Worm (Caenorhabditis elegans) whole organism, late embryonic: ENCODE results near the gene piit-1.

ENCODE experiments used
- C08G9.2 ChIP-seq: sonication (generic microtip); optimal IDR thresholded peaks from 2 replicates; lab custom pipeline; 2016; ENCODE audit warnings: mild to moderate bottlenecking, missing genetic modification characterization, moderate library complexity, missing compliant biosample characterization
- K02D7.2 ChIP-seq: sonication (generic microtip); optimal IDR thresholded peaks from 2 replicates; lab custom pipeline; 2017; ENCODE audit warnings: mild to moderate bottlenecking, missing genetic modification characterization, missing compliant biosample characterization
- T23F11.4 ChIP-seq: fragments of 200-800 bp; sonication (Bioruptor generic); optimal IDR thresholded peaks from 2 replicates; lab custom pipeline; 2018; ENCODE audit warnings: mild to moderate bottlenecking, missing genetic modification characterization, missing compliant biosample characterization
- Y22D7AL.16 ChIP-seq: sonication (generic microtip); optimal IDR thresholded peaks from 2 replicates; lab custom pipeline; 2016; ENCODE audit warnings: missing genetic modification characterization, missing compliant biosample characterization
- ahr-1 ChIP-seq: sonication (generic microtip); optimal IDR thresholded peaks from 2 replicates; lab custom pipeline; 2016; ENCODE audit warnings: missing genetic modification characterization, missing compliant biosample characterization
- ama-1 ChIP-seq: fragments of 150-350 bp; optimal IDR thresholded peaks from 2 replicates; lab custom pipeline; 2014
- ceh-18 ChIP-seq: sonication (generic microtip); optimal IDR thresholded peaks from 2 replicates; lab custom pipeline; 2016; ENCODE audit warnings: missing genetic modification characterization, missing compliant biosample characterization
- ceh-2 ChIP-seq: sonication (generic microtip); optimal IDR thresholded peaks from 2 replicates; lab custom pipeline; 2016; ENCODE audit warnings: missing genotype, missing genetic modification characterization, missing compliant biosample characterization
- ceh-22 ChIP-seq: sonication (generic microtip); optimal IDR thresholded peaks from 2 replicates; lab custom pipeline; 2017; ENCODE audit warnings: missing biosample characterization, missing genetic modification characterization
- ceh-24 ChIP-seq: sonication (generic microtip); optimal IDR thresholded peaks from 2 replicates; lab custom pipeline; 2016; ENCODE audit warnings: mild to moderate bottlenecking, missing genetic modification characterization, missing compliant biosample characterization
- ceh-31 ChIP-seq: sonication (generic microtip); optimal IDR thresholded peaks from 2 replicates; lab custom pipeline; 2016; ENCODE audit warnings: missing genetic modification characterization, missing compliant biosample characterization
- ceh-34 ChIP-seq: sonication (generic microtip); optimal IDR thresholded peaks from 2 replicates; lab custom pipeline; 2016; ENCODE audit warnings: mild to moderate bottlenecking, missing genetic modification characterization, missing compliant biosample characterization
- ceh-48 ChIP-seq: sonication (generic microtip); optimal IDR thresholded peaks from 2 replicates; lab custom pipeline; 2016; ENCODE audit warnings: missing genetic modification characterization, inconsistent platforms, missing compliant biosample characterization
- che-1 ChIP-seq: sonication (generic microtip); optimal IDR thresholded peaks from 2 replicates; lab custom pipeline; 2016; ENCODE audit warnings: mild to moderate bottlenecking, missing genetic modification characterization, missing compliant biosample characterization
- dve-1 ChIP-seq: sonication (generic microtip); optimal IDR thresholded peaks from 2 replicates; lab custom pipeline; 2017; ENCODE audit warnings: antibody characterized with exemption, mild to moderate bottlenecking, missing genetic modification characterization, missing compliant biosample characterization
- elt-2 ChIP-seq: sonication (generic microtip); optimal IDR thresholded peaks from 2 replicates; lab custom pipeline; 2016; ENCODE audit warnings: missing genetic modification reagents, missing genetic modification characterization, missing compliant biosample characterization
- elt-4 ChIP-seq: sonication (generic microtip); optimal IDR thresholded peaks from 2 replicates; lab custom pipeline; 2016; ENCODE audit warnings: missing genetic modification characterization, missing compliant biosample characterization
- ets-4 ChIP-seq: sonication (generic microtip); optimal IDR thresholded peaks from 2 replicates; lab custom pipeline; 2016; ENCODE audit warnings: missing genetic modification characterization, missing compliant biosample characterization
- eyg-1 ChIP-seq: sonication (generic microtip); optimal IDR thresholded peaks from 2 replicates; lab custom pipeline; 2016; ENCODE audit warnings: missing genotype, missing genetic modification characterization, missing compliant biosample characterization
- fkh-6 ChIP-seq: sonication (generic microtip); optimal IDR thresholded peaks from 2 replicates; lab custom pipeline; 2016; ENCODE audit warnings: missing genetic modification characterization, missing compliant biosample characterization
- gmeb-2 ChIP-seq: sonication (generic microtip); optimal IDR thresholded peaks from 2 replicates; lab custom pipeline; 2016; ENCODE audit warnings: missing genetic modification characterization, inconsistent platforms, missing compliant biosample characterization
- hlh-13 ChIP-seq: fragments of 200-800 bp; sonication (Bioruptor generic); optimal IDR thresholded peaks from 2 replicates; lab custom pipeline; 2018; ENCODE audit warnings: mild to moderate bottlenecking, missing genetic modification characterization, missing compliant biosample characterization
- hlh-15 ChIP-seq: sonication (generic microtip); optimal IDR thresholded peaks from 2 replicates; lab custom pipeline; 2016; ENCODE audit warnings: missing genetic modification characterization, missing compliant biosample characterization
- hlh-30 ChIP-seq: sonication (generic microtip); optimal IDR thresholded peaks from 2 replicates; lab custom pipeline; 2017; ENCODE audit warnings: antibody characterized with exemption, missing genetic modification characterization, missing compliant biosample characterization; ENCODE audit not compliant: insufficient read depth
- hlh-6 ChIP-seq: sonication (generic microtip); optimal IDR thresholded peaks from 2 replicates; lab custom pipeline; 2016; ENCODE audit warnings: missing genotype, missing genetic modification characterization, missing compliant biosample characterization
- hlh-8 ChIP-seq: sonication (generic microtip); optimal IDR thresholded peaks from 2 replicates; lab custom pipeline; 2016; ENCODE audit warnings: missing genotype, missing genetic modification characterization, missing compliant biosample characterization
- nfya-1 ChIP-seq: sonication (generic microtip); optimal IDR thresholded peaks from 2 replicates; lab custom pipeline; 2017; ENCODE audit warnings: missing genetic modification characterization, mild to moderate bottlenecking, missing compliant biosample characterization, antibody characterized with exemption, moderate library complexity
- npax-4 ChIP-seq: sonication (generic microtip); optimal IDR thresholded peaks from 2 replicates; lab custom pipeline; 2016; ENCODE audit warnings: missing genetic modification characterization, missing compliant biosample characterization
- pag-3 ChIP-seq: sonication (generic microtip); optimal IDR thresholded peaks from 2 replicates; lab custom pipeline; 2016; ENCODE audit warnings: missing compliant biosample characterization, missing genetic modification characterization, borderline replicate concordance
- pax-1 ChIP-seq: fragments of 150-350 bp; optimal IDR thresholded peaks from 2 replicates; lab custom pipeline; 2014; ENCODE audit warnings: missing biosample characterization, missing genetic modification characterization
- pha-4 ChIP-seq: fragments of 150-350 bp; optimal IDR thresholded peaks from 2 replicates; lab custom pipeline; 2018; ENCODE audit warnings: missing biosample characterization, missing genetic modification reagents, missing genetic modification characterization
- pros-1 ChIP-seq: fragments of 150-350 bp; optimal IDR thresholded peaks from 2 replicates; lab custom pipeline; 2014; ENCODE audit warnings: missing biosample characterization, missing genetic modification reagents, missing genetic modification characterization
- ref-2 ChIP-seq: sonication (generic microtip); optimal IDR thresholded peaks from 2 replicates; lab custom pipeline; 2016; ENCODE audit warnings: missing genetic modification characterization, missing compliant biosample characterization
- sdc-2 ChIP-seq: sonication (generic microtip); optimal IDR thresholded peaks from 2 replicates; lab custom pipeline; 2016; ENCODE audit warnings: missing genotype, missing genetic modification characterization, missing compliant biosample characterization
- sox-2 ChIP-seq: fragments of 200-800 bp; sonication (Bioruptor generic); IDR thresholded peaks from 2 replicates; pipeline ENCODE4 v1.3.6; 2022; ENCODE audit warnings: missing genetic modification reagents, missing genetic modification characterization, missing compliant biosample characterization
- sox-4 ChIP-seq: sonication (generic microtip); optimal IDR thresholded peaks from 2 replicates; lab custom pipeline; 2017; ENCODE audit warnings: mild to moderate bottlenecking, missing genetic modification characterization, inconsistent platforms, missing compliant biosample characterization
- syd-9 ChIP-seq: sonication (generic microtip); optimal IDR thresholded peaks from 2 replicates; lab custom pipeline; 2016; ENCODE audit warnings: mild to moderate bottlenecking, missing genetic modification characterization, moderate library complexity, missing compliant biosample characterization
- tbx-2 ChIP-seq: sonication (generic microtip); optimal IDR thresholded peaks from 2 replicates; lab custom pipeline; 2016; ENCODE audit warnings: missing genetic modification characterization, missing compliant biosample characterization
- tbx-7 ChIP-seq: sonication (generic microtip); optimal IDR thresholded peaks from 2 replicates; lab custom pipeline; 2016; ENCODE audit warnings: missing genotype, missing genetic modification characterization, missing compliant biosample characterization
- unc-3 ChIP-seq, 2 experiments: fragments of 200-800 bp in 1 of 2; sonication (Bioruptor generic) in 1 of 2; sonication (generic microtip) in 1 of 2; conservative IDR thresholded peaks in 1 of 2; optimal IDR thresholded peaks in 1 of 2; 2 replicates each; pipeline versions ENCODE4 v1.3.6 to Lab custom; 2016 to 2022; ENCODE audit warnings: missing compliant biosample characterization in 2 of 2, missing genetic modification characterization in 2 of 2, missing genetic modification reagents in 1 of 2
- unc-42 ChIP-seq: sonication (generic microtip); optimal IDR thresholded peaks from 2 replicates; lab custom pipeline; 2016; ENCODE audit warnings: missing genotype, missing genetic modification characterization, missing compliant biosample characterization
- unc-86 ChIP-seq: sonication (generic microtip); optimal IDR thresholded peaks from 2 replicates; lab custom pipeline; 2016; ENCODE audit warnings: missing genetic modification characterization, missing compliant biosample characterization
- ztf-16 ChIP-seq: sonication (generic microtip); optimal IDR thresholded peaks from 2 replicates; lab custom pipeline; 2017; ENCODE audit warnings: missing genetic modification characterization, missing compliant biosample characterization

The piit-1 gene

DNA sequence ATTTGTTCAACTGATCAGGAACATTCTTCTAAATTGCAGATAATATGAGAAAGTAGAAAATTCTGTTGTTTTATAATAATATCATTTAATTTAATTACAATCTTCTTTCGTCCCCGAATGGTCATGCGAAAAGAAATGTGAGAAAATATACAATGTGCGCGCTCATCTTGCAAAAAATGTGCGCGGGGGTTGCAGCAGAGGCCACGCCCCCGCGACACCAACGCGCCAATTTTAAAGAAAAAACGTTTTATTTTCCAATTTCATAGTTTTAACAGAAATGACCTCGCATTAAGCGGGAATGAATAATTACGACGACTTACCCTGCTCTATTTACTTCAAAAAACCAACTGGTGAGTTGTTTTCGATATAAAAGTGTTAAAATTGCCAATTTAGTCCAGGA is 532 bp upstream of the piit-1 start, which contains the start of gene sas-5 (continued):
- TF ChIP-seq C08G9.2 (peak; percentile 71), che-1 (tag; lab: Kevin White, UChicago) (peak; percentile 83), Y22D7AL.16 (tag; lab: Kevin White, UChicago) (peak; percentile 77), unc-3 (GFP tag; conservative IDR thresholded peaks at IDR 0.05; lab: Robert Waterston, UW) (peak; percentile 61; the same call in 1 of the 2 replicates), unc-3 (tag; optimal IDR thresholded peaks at IDR 0.05; lab: Kevin White, UChicago) (peak; percentile 73), fkh-6 (tag; lab: Kevin White, UChicago) (peak; percentile 54), ref-2 (tag; lab: Kevin White, UChicago) (peak; percentile 73), ceh-2 (tag; lab: Kevin White, UChicago) (peak; percentile 78), syd-9 (peak; percentile 62), gmeb-2 (tag; lab: Kevin White, UChicago) (peak; percentile 79), ets-4 (peak; percentile 49), K02D7.2 (tag; lab: Kevin White, UChicago) (peak; percentile 57), tbx-2 (tag; lab: Kevin White, UChicago) (peak; percentile 87), unc-42 (tag; lab: Kevin White, UChicago) (peak; percentile 42), pax-1 (peak; percentile 6), ztf-16 (tag; lab: Kevin White, UChicago) (peak; percentile 80), dve-1 (peak; percentile 1), ceh-34 (tag; lab: Kevin White, UChicago) (peak; percentile 72), elt-4 (tag; lab: Kevin White, UChicago) (no peak), hlh-15 (peak; percentile 57), npax-4 (peak; percentile 59), ama-1 (lab: Kevin White, UChicago) (no peak), elt-2 (tag; lab: Kevin White, UChicago) (peak; percentile 93), ceh-24 (tag; lab: Kevin White, UChicago) (peak; percentile 44), eyg-1 (tag; lab: Kevin White, UChicago) (peak; percentile 65), hlh-6 (peak; percentile 36), pag-3 (no peak), ceh-31 (tag; lab: Kevin White, UChicago) (peak; percentile 79), sox-4 (tag; lab: Kevin White, UChicago) (peak; percentile 88), sdc-2 (no peak), hlh-8 (tag; lab: Kevin White, UChicago) (peak; percentile 80), ahr-1 (tag; lab: Kevin White, UChicago) (peak; percentile 62), sox-2 (peak; percentile 35; the same call in 1 of the 2 replicates), pha-4 (no peak), nfya-1 (tag; lab: Kevin White, UChicago) (peak; percentile 79), hlh-30 (tag; lab: Kevin White, UChicago) (peak; percentile 13), tbx-7 (tag; lab: Kevin White, UChicago) (peak; percentile 21), unc-86 (tag; lab: Kevin White, UChicago) (peak; percentile 83), ceh-48 (peak; percentile 17)

- TF ChIP-seq C08G9.2: no peak
- TF ChIP-seq hlh-30 (tag; lab: Kevin White, UChicago): no peak
- no peak for TF ChIP-seq pros-1 (tag; lab: Kevin White, UChicago)
Observed at ce11 chrV:11606424-11606823, 3.5 kb downstream of the piit-1 start, which contains the start of gene idpp-16. Gene idpp-16 (minus strand): TSS chrV:11606524.

ce11 chrV:11605227-11605626 is 4.7 kb downstream of the piit-1 start:
- TF ChIP-seq tbx-2 (tag; lab: Kevin White, UChicago): no peak
- no peak for TF ChIP-seq T23F11.4
- no peak for TF ChIP-seq ama-1 (lab: Kevin White, UChicago)
- no peak for TF ChIP-seq K02D7.2 (tag; lab: Kevin White, UChicago)
- no peak for TF ChIP-seq che-1 (tag; lab: Kevin White, UChicago)
- no peak for TF ChIP-seq npax-4
- TF ChIP-seq sox-2: no peak
- TF ChIP-seq hlh-13 (GFP tag; lab: Kevin White, UChicago): no peak
- no peak for TF ChIP-seq ceh-22
- no peak for TF ChIP-seq hlh-15
- TF ChIP-seq ceh-18 (tag; lab: Kevin White, UChicago): no peak
- TF ChIP-seq C08G9.2: no peak
- no peak for TF ChIP-seq pag-3
